Fruit fly (Drosophila melanogaster): ENCODE measurements around the gene Nprl2.

Gene Nprl2

DNA sequence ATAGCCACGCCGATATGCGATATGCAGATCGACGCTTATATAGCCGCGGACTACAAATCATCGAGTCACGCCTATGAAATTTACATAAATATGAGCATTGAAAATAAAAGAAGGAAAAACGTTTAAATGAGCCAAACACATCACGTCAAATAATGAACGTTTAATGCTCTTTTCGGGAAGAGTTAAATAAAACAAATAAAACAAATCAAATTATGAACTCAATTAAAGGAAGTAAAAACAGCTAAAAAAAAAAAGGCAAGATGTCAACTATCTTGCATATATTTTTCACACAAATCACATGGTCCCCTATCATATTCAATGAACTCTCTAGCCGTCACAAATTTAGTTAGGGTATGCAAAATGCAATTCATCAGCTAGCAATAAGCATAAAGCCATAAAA lies 16.5 kb downstream of the Nprl2 start:
- TF ChIP-seq Pif1A (GFP tag; optimal IDR thresholded peaks at IDR 0.05) (no peak), CG32121 (GFP tag; IDR thresholded peaks at IDR 0.05) (peak; percentile 33; the same call in 1 of the 2 replicates)

dm6 chrX:16859732-16860131 lies 24.4 kb downstream of the Nprl2 start:
- TF ChIP-seq fd96Ca (GFP tag; IDR thresholded peaks at IDR 0.05) (no peak), CG8301 (tag; optimal IDR thresholded peaks at IDR 0.05) (peak; percentile 12), Ets98B (GFP tag; IDR thresholded peaks at IDR 0.05) (no peak), CG17806 (tag; optimal IDR thresholded peaks at IDR 0.05) (no peak), CG32121 (GFP tag; IDR thresholded peaks at IDR 0.05) (no peak), rn (GFP tag; IDR thresholded peaks at IDR 0.05) (no peak), CG14655 (GFP tag; optimal IDR thresholded peaks at IDR 0.05) (peak; percentile 39), Snoo (tag; optimal IDR thresholded peaks at IDR 0.05) (no peak), EcR (GFP tag; optimal IDR thresholded peaks at IDR 0.05) (no peak), CG8159 (tag; optimal IDR thresholded peaks at IDR 0.05) (peak; percentile 38), CG9948 (tag; optimal IDR thresholded peaks at IDR 0.05) (peak; percentile 22), CG13204 (GFP tag; optimal IDR thresholded peaks at IDR 0.05) (no peak), CG15710 (tag; optimal IDR thresholded peaks at IDR 0.05) (peak; percentile 16), CG12605 (GFP tag; IDR thresholded peaks at IDR 0.05) (no peak), D1 (tag; optimal IDR thresholded peaks at IDR 0.05) (no peak), Pif1A (GFP tag; optimal IDR thresholded peaks at IDR 0.05) (no peak), gl (tag; optimal IDR thresholded peaks at IDR 0.05) (no peak), CG34367 (tag; optimal IDR thresholded peaks at IDR 0.05) (no peak), CG4496 (GFP tag; IDR thresholded peaks at IDR 0.05) (no peak), CG10348 (GFP tag; IDR thresholded peaks at IDR 0.05) (no peak)

dm6 chrX:16854746-16855145 lies 29.4 kb downstream of the Nprl2 start:
- TF ChIP-seq Pif1A (GFP tag; optimal IDR thresholded peaks at IDR 0.05) (peak; percentile 15), CG32121 (GFP tag; IDR thresholded peaks at IDR 0.05) (peak; percentile 69), CG10348 (GFP tag; IDR thresholded peaks at IDR 0.05) (no peak), fd96Ca (GFP tag; IDR thresholded peaks at IDR 0.05) (no peak), CG14655 (GFP tag; optimal IDR thresholded peaks at IDR 0.05) (peak; percentile 23), CG12605 (GFP tag; IDR thresholded peaks at IDR 0.05) (peak; percentile 14; the same call in 1 of the 2 replicates), D1 (tag; optimal IDR thresholded peaks at IDR 0.05) (no peak), CG8301 (tag; optimal IDR thresholded peaks at IDR 0.05) (peak; percentile 26), CG17806 (tag; optimal IDR thresholded peaks at IDR 0.05) (no peak), CG4496 (GFP tag; IDR thresholded peaks at IDR 0.05) (no peak), EcR (GFP tag; optimal IDR thresholded peaks at IDR 0.05) (no peak), Ets98B (GFP tag; IDR thresholded peaks at IDR 0.05) (no peak)

DNA sequence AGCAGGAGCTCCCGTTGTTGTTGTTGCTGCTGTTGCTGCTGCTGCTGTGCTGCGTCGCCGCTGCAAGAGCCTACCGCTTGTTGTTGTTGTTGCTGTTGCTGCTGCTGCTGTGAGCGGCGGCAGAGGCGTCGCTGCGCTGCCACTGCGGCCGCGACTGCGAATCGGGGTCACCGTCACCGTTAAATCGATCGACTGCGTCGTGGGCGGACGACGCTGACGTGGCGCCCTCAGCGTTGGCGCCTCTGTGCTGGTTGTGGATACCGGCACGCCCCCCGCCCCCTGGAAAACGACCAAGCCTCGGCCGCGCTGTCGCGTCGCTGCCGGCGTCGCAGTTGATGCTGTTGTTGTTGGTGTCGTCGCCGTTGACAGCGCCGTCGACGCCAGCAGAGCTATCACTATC lies 34.6 kb downstream of the Nprl2 start:
- TF ChIP-seq CG17806 (tag; optimal IDR thresholded peaks at IDR 0.05) (no peak), Ets98B (GFP tag; IDR thresholded peaks at IDR 0.05) (no peak), rn (GFP tag; IDR thresholded peaks at IDR 0.05) (no peak), CG15710 (tag; optimal IDR thresholded peaks at IDR 0.05) (no peak), CG8301 (tag; optimal IDR thresholded peaks at IDR 0.05) (no peak), CG32121 (GFP tag; IDR thresholded peaks at IDR 0.05) (no peak), CG13204 (GFP tag; optimal IDR thresholded peaks at IDR 0.05) (no peak), Snoo (tag; optimal IDR thresholded peaks at IDR 0.05) (no peak), Pif1B (GFP tag; optimal IDR thresholded peaks at IDR 0.05) (no peak), fd96Ca (GFP tag; IDR thresholded peaks at IDR 0.05) (no peak), CG12605 (GFP tag; IDR thresholded peaks at IDR 0.05) (no peak), Pif1A (GFP tag; optimal IDR thresholded peaks at IDR 0.05) (no peak), EcR (GFP tag; optimal IDR thresholded peaks at IDR 0.05) (no peak), CG8159 (tag; optimal IDR thresholded peaks at IDR 0.05) (no peak)

- TF ChIP-seq EcR (GFP tag; optimal IDR thresholded peaks at IDR 0.05): no peak
- peak; percentile 43; the same call in 2 of the 3 replicates for TF ChIP-seq CG4496 (GFP tag; IDR thresholded peaks at IDR 0.05)
- TF ChIP-seq CG10348 (GFP tag; IDR thresholded peaks at IDR 0.05): no peak
- TF ChIP-seq Ets98B (GFP tag; IDR thresholded peaks at IDR 0.05): peak; percentile 19; the same call in 1 of the 2 replicates
- TF ChIP-seq CG17806 (tag; optimal IDR thresholded peaks at IDR 0.05): peak; percentile 4
- peak; percentile 9 for TF ChIP-seq CG8159 (tag; optimal IDR thresholded peaks at IDR 0.05)
These were observed 35.2 kb downstream of the Nprl2 start for dm6 chrX:16848978-16849377.

DNA sequence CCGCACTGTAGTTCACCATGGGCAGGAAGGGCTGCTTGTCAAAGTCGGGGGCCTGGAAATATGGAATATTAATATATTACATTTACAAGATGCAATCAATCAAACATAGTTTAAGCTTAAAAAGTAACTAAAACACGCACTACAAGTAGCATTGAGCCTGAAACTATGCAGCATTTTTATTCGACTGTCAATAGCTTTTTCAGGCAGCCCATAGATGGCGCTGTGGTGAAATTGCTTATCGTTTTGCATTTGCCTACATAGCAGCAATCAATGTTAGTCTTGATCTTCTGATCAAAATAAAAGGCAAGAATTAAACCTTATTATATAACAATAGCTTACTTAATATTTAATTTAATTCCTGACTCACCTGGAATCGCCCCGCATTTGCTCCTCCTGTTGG lies 37.6 kb downstream of the Nprl2 start:
- TF ChIP-seq CG13204 (GFP tag; optimal IDR thresholded peaks at IDR 0.05) (no peak), EcR (GFP tag; optimal IDR thresholded peaks at IDR 0.05) (no peak), D1 (tag; optimal IDR thresholded peaks at IDR 0.05) (no peak), Ets98B (GFP tag; IDR thresholded peaks at IDR 0.05) (no peak), Pif1B (GFP tag; optimal IDR thresholded peaks at IDR 0.05) (no peak)

DNA sequence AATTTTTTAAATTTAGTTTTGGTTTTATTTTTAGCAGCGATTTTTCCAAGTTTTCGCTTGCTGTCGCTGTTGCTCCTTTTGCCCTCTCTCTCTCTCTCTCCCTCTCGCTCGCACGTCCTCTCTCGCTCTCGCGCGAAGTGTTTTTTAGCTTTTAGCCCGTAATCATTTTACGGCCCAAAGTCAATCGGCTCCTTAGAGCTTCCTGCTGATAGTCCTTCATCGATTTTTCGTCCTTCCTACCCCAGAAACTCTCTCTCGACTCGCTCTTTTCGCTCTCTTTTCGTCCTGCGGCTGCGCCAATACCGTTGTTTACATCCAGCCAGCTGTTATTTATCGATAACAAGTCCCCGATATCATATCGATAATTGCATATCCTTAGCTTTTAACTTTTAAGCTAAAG lies 39.9 kb downstream of the Nprl2 start, which contains the start of gene RSG7:
RSG7 (minus strand) TSS at position 139 of the 400 bp plus-strand sequence.
- TF ChIP-seq EcR (GFP tag; optimal IDR thresholded peaks at IDR 0.05): no peak
- TF ChIP-seq D1 (tag; optimal IDR thresholded peaks at IDR 0.05): no peak
- TF ChIP-seq CG10348 (GFP tag; IDR thresholded peaks at IDR 0.05): no peak
- no peak for TF ChIP-seq CG32121 (GFP tag; IDR thresholded peaks at IDR 0.05)
- TF ChIP-seq fd96Ca (GFP tag; IDR thresholded peaks at IDR 0.05): no peak
- no peak for TF ChIP-seq CG9948 (tag; optimal IDR thresholded peaks at IDR 0.05)
- TF ChIP-seq CG8301 (tag; optimal IDR thresholded peaks at IDR 0.05): no peak
- TF ChIP-seq CG15710 (tag; optimal IDR thresholded peaks at IDR 0.05): no peak
- no peak for TF ChIP-seq gl (tag; optimal IDR thresholded peaks at IDR 0.05)
- TF ChIP-seq CG12605 (GFP tag; IDR thresholded peaks at IDR 0.05): no peak

All from whole organism, pupa.